Worm (Caenorhabditis elegans) whole organism, mixed stage, embryonic: Measurements from ENCODE around the gene nlp-56.

Experiments
- elt-1 ChIP-seq: sonication (generic microtip); optimal IDR thresholded peaks from 2 replicates; lab custom pipeline; 2017; ENCODE audit warnings: missing genetic modification characterization, mild to moderate bottlenecking, missing compliant biosample characterization, antibody characterized with exemption, moderate library complexity, borderline replicate concordance; ENCODE audit not compliant: insufficient read depth
- hlh-1 ChIP-seq: fragments of 150-350 bp; optimal IDR thresholded peaks from 2 replicates; lab custom pipeline; 2014; ENCODE audit warnings: missing biosample characterization, missing genetic modification reagents, missing genetic modification characterization
- mls-2 ChIP-seq: sonication (generic microtip); optimal IDR thresholded peaks from 2 replicates; lab custom pipeline; 2016; ENCODE audit warnings: mild to moderate bottlenecking, missing genetic modification characterization, moderate library complexity, missing compliant biosample characterization
- nhr-28 ChIP-seq: fragments of 150-350 bp; optimal IDR thresholded peaks from 2 replicates; lab custom pipeline; 2014; ENCODE audit warnings: missing biosample characterization, missing genetic modification characterization

DNA sequence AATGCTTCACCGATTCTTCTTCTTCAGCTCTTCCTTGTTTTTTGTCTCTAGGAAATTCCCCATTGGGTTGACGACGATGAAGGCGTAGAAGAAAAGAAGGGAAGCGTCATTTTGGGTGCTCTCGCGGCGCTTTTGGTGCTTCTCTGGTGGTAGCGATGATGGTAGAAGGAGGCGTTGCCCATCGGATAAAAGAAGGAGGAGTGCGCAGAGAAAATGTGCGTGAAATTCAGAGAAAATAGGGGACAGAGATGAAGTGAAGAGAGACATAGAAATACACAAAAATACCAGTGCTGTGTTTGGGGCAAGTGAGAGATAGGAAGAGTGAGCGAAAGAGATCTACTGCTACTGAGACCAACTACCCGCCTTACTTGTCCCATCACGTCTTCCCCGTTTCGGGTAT is 22.4 kb upstream of the nlp-56 start, which contains the start of gene oig-5:
- TF ChIP-seq nhr-28 (no peak), hlh-1 (tag; lab: Kevin White, UChicago) (no peak), mls-2 (tag; lab: Kevin White, UChicago) (no peak), elt-1 (tag; lab: Kevin White, UChicago) (no peak)
